Fruit fly (Drosophila melanogaster): Measurements from ENCODE around the gene Apc.

Apc gene

DNA sequence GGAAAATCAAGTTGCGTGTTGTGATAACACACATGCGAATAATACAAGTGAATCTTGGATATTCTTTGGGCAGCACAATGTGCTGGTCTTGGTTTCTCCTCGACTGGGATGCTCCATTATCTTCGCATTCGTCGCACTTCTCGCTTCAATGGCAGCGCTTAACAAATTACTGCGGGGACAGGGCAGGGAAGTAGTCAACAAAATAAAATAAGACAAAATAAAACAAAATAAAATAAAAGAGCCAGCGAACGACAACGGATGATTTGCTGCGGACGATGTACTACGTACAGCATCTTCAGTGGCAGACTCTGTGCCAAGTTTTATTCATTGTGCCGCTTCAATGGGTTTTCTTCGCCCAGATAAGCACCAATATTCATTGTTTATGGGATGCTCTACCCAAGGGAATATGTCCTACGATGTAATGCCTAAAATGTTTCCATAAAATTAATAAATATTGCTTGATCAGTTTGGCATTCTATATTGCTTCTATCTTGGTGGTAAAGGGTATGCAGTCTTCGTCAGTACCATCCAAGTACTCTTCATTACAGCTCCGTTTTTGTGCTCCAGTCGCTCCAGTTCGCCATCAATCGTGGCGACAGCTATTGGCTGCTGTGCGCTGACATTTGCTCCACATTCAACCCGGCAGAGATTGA is 2.5 kb upstream of the Apc start (continued):
- TF ChIP-seq Hr39 (GFP tag; optimal IDR thresholded peaks at IDR 0.05) (peak; percentile 22), CG3919 (GFP tag; optimal IDR thresholded peaks at IDR 0.05) (peak; percentile 74), esn (GFP tag; optimal IDR thresholded peaks at IDR 0.05) (peak; percentile 44), CG6276 (GFP tag; optimal IDR thresholded peaks at IDR 0.05) (peak; percentile 92), CG6163 (GFP tag; IDR thresholded peaks at IDR 0.05) (peak; percentile 86), Smox (GFP tag; optimal IDR thresholded peaks at IDR 0.05) (peak; percentile 3), fkh (GFP tag; optimal IDR thresholded peaks at IDR 0.05) (no peak), CG10631 (GFP tag; optimal IDR thresholded peaks at IDR 0.05) (peak; percentile 57), lz (GFP tag; optimal IDR thresholded peaks at IDR 0.05) (peak; percentile 47), Eip78C (GFP tag) (peak; percentile 88), Ets21C (GFP tag; optimal IDR thresholded peaks at IDR 0.05) (peak; percentile 16), CG11762 (GFP tag; optimal IDR thresholded peaks at IDR 0.05; ENCODE audit: insufficient read depth) (peak; percentile 55), Sox14 (GFP tag; optimal IDR thresholded peaks at IDR 0.05) (peak; percentile 64), CG9139 (GFP tag; optimal IDR thresholded peaks at IDR 0.05) (peak; percentile 71), Hr38 (GFP tag; optimal IDR thresholded peaks at IDR 0.05) (no peak), CG7368 (GFP tag; optimal IDR thresholded peaks at IDR 0.05) (peak; percentile 58), CG32006 (GFP tag; optimal IDR thresholded peaks at IDR 0.05) (peak; percentile 70), dsx (GFP tag; optimal IDR thresholded peaks at IDR 0.05; ENCODE audit: poor library complexity, severe bottlenecking) (peak; percentile 67), fd85E (GFP tag; optimal IDR thresholded peaks at IDR 0.05) (no peak), Lpt (GFP tag; optimal IDR thresholded peaks at IDR 0.05) (peak; percentile 47), Gug (GFP tag; IDR thresholded peaks at IDR 0.05) (peak; percentile 50), acj6 (GFP tag; optimal IDR thresholded peaks at IDR 0.05) (peak; percentile 59), eg (GFP tag; IDR thresholded peaks at IDR 0.05) (peak; percentile 87), OdsH (GFP tag; optimal IDR thresholded peaks at IDR 0.05) (peak; percentile 72), Eip75B (GFP tag; optimal IDR thresholded peaks at IDR 0.05) (peak; percentile 79), spab (GFP tag; optimal IDR thresholded peaks at IDR 0.05) (peak; percentile 82), CG8319 (GFP tag; optimal IDR thresholded peaks at IDR 0.05) (peak; percentile 52), dac (GFP tag; optimal IDR thresholded peaks at IDR 0.05) (no peak), CG15336 (GFP tag; IDR thresholded peaks at IDR 0.05) (peak; percentile 62), CG6854 (GFP tag; optimal IDR thresholded peaks at IDR 0.05) (no peak), CG6808 (GFP tag; optimal IDR thresholded peaks at IDR 0.05) (peak; percentile 88)

DNA sequence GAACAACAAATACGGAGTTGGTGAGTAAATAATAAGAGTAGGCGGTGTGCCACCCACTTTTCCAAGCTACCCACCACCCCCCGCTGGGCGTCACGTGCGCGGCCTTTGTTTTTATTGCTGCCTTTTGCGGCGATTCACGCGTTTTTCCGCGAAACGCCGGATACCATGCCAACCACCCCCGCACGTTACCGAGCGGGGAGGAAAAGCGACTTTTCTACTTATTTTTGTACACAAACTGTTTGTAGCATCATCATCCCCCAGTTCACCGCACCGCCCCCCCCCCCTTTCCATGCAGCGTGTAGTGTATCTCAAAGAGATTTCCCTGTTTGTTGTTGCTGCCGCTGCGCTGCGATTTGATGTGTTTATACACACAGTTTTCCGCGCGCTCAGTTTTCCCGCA is 1.4 kb upstream of the Apc start:
- TF ChIP-seq CG10631 (GFP tag; optimal IDR thresholded peaks at IDR 0.05) = no peak
- TF ChIP-seq CG7368 (GFP tag; optimal IDR thresholded peaks at IDR 0.05) = no peak
- no peak for TF ChIP-seq Eip75B (GFP tag; optimal IDR thresholded peaks at IDR 0.05)
- peak; percentile 13 for TF ChIP-seq svp (GFP tag)
- 0 out of 3 replicates have a peak, but pooled peaks have one; percentile 22 for TF ChIP-seq eg (GFP tag; IDR thresholded peaks at IDR 0.05)

DNA sequence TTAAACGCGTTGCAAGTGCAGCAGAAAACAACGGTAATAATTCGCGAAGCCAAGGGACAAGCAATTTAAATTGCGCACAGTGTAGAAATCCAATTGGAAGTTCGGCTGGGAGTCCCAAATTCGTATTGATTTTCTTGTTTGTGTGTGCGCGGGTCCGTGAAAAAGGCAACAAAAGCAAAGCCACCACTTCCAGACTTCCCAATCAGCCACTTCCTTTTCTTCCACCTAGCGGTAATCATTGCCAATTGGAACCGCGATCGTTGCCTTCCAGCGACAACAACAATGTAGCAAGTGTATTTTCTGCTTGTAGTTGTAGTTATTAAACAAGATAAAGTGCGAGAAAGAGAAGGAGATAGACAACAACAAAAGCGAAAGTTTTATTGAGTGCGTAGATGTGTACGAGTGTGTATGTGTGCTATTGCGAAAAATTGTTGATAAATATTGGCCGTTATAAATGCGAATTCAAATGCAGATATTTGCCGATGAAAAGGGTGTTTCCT is 879 bp upstream of the Apc start:
- no peak for TF ChIP-seq topi (GFP tag; optimal IDR thresholded peaks at IDR 0.05)
- no peak for TF ChIP-seq CG6808 (GFP tag; optimal IDR thresholded peaks at IDR 0.05)
- TF ChIP-seq Ets21C (GFP tag; optimal IDR thresholded peaks at IDR 0.05) = no peak
- TF ChIP-seq CG8119 (GFP tag; IDR thresholded peaks at IDR 0.05) = 0 out of 3 replicates have a peak, but pooled peaks have one; percentile 44
- TF ChIP-seq pdm3 (GFP tag; optimal IDR thresholded peaks at IDR 0.05) = no peak
- no peak for TF ChIP-seq CG4318 (GFP tag; optimal IDR thresholded peaks at IDR 0.05)
- no peak for TF ChIP-seq OdsH (GFP tag; optimal IDR thresholded peaks at IDR 0.05)
- TF ChIP-seq Eip93F (GFP tag; optimal IDR thresholded peaks at IDR 0.05) = no peak
- TF ChIP-seq cyc (GFP tag; optimal IDR thresholded peaks at IDR 0.05) = no peak
- no peak for TF ChIP-seq fd59A (GFP tag; optimal IDR thresholded peaks at IDR 0.05)
- TF ChIP-seq acj6 (GFP tag; optimal IDR thresholded peaks at IDR 0.05) = no peak
- TF ChIP-seq CG15336 (GFP tag; IDR thresholded peaks at IDR 0.05) = 0 out of 2 replicates have a peak, but pooled peaks have one; percentile 10
- no peak for TF ChIP-seq CG11294 (GFP tag; IDR thresholded peaks at IDR 0.05)
- no peak for TF ChIP-seq ss (GFP tag; optimal IDR thresholded peaks at IDR 0.05)
- TF ChIP-seq Eip78C (GFP tag) = peak; percentile 39
- no peak for TF ChIP-seq dac (GFP tag; optimal IDR thresholded peaks at IDR 0.05)
- no peak for TF ChIP-seq CG8319 (GFP tag; optimal IDR thresholded peaks at IDR 0.05)
- no peak for TF ChIP-seq Sox102F (GFP tag; optimal IDR thresholded peaks at IDR 0.05)
- no peak for TF ChIP-seq CG6854 (GFP tag; optimal IDR thresholded peaks at IDR 0.05)
- TF ChIP-seq CG16779 (tag; optimal IDR thresholded peaks at IDR 0.05) = no peak
- TF ChIP-seq CG6276 (GFP tag; optimal IDR thresholded peaks at IDR 0.05) = peak; percentile 9
- no peak for TF ChIP-seq CG9139 (GFP tag; optimal IDR thresholded peaks at IDR 0.05)
- peak; percentile 10 for TF ChIP-seq Eip75B (GFP tag; optimal IDR thresholded peaks at IDR 0.05)
- no peak for TF ChIP-seq CG3032 (tag; optimal IDR thresholded peaks at IDR 0.05)
- TF ChIP-seq Blimp-1 (GFP tag; optimal IDR thresholded peaks at IDR 0.05) = peak; percentile 88
- TF ChIP-seq CG32006 (GFP tag; optimal IDR thresholded peaks at IDR 0.05) = no peak
- peak; percentile 90 for TF ChIP-seq dsx (GFP tag; optimal IDR thresholded peaks at IDR 0.05; ENCODE audit: poor library complexity, severe bottlenecking)
